Worm (Caenorhabditis elegans): Measurements from ENCODE around the gene Y55F3BR.10.
A peak's percentile ranks its signal among the peaks of the same experiment; 100 is the strongest.

Y55F3BR.10 gene

ce11 chrIV:874677-875076, 42.4 kb downstream of the Y55F3BR.10 start, which contains the start of gene Y55F3BR.1:
Gene Y55F3BR.1, plus strand, starts transcription at chrIV:874791.
- TF ChIP-seq cnd-1 (tag; optimal IDR thresholded peaks at IDR 0.05) = no peak
- TF ChIP-seq pha-4 (tag; optimal IDR thresholded peaks at IDR 0.05) = peak; percentile 57
- TF ChIP-seq ces-1 (GFP tag; optimal IDR thresholded peaks at IDR 0.05) = no peak
- no peak for TF ChIP-seq drap-1 (GFP tag; optimal IDR thresholded peaks at IDR 0.05)
- TF ChIP-seq zip-8 (tag; optimal IDR thresholded peaks at IDR 0.05) = no peak
- TF ChIP-seq nhr-28 (tag; optimal IDR thresholded peaks at IDR 0.05) = no peak
- peak; percentile 9 for TF ChIP-seq lsy-2 (tag; optimal IDR thresholded peaks at IDR 0.05)
- TF ChIP-seq mls-2 (tag; optimal IDR thresholded peaks at IDR 0.05) = no peak
- peak; percentile 22 for TF ChIP-seq mep-1 (tag; optimal IDR thresholded peaks at IDR 0.05)
- TF ChIP-seq ceh-39 (tag; optimal IDR thresholded peaks at IDR 0.05) = no peak
- TF ChIP-seq hlh-1 (tag; optimal IDR thresholded peaks at IDR 0.05) = peak; percentile 41
- TF ChIP-seq lin-32 (GFP tag; optimal IDR thresholded peaks at IDR 0.05) = no peak
- no peak for TF ChIP-seq snpc-4 (tag; optimal IDR thresholded peaks at IDR 0.05)
- TF ChIP-seq nhr-2 (tag; optimal IDR thresholded peaks at IDR 0.05) = no peak
- TF ChIP-seq ceh-83 (GFP tag; optimal IDR thresholded peaks at IDR 0.05) = no peak

DNA sequence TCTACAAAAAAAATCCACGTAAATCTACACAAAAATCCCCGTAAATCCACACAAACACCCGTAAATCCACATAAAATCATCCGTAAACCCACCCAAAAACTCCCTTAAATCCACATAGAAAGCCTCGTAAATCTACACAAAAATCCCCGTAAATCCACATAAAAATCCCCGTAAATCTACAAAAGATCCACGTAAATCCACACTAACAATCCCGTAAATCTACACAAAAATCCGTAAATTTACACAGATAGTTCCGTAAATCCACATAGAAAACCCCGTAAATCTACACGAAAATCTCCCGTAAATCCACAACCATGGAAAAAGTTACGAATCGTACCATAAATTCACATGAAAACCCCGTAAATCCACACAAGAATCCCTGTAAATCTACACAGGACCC, 46.4 kb downstream of the Y55F3BR.10 start:
- TF ChIP-seq blmp-1 (tag; optimal IDR thresholded peaks at IDR 0.05) (no peak), zip-8 (tag; optimal IDR thresholded peaks at IDR 0.05) (no peak), drap-1 (GFP tag; optimal IDR thresholded peaks at IDR 0.05) (no peak), ztf-11 (tag; optimal IDR thresholded peaks at IDR 0.05) (no peak), sem-2 (GFP tag; optimal IDR thresholded peaks at IDR 0.05) (no peak), cnd-1 (tag; optimal IDR thresholded peaks at IDR 0.05) (no peak), unc-120 (tag; optimal IDR thresholded peaks at IDR 0.05; ENCODE audit: poor library complexity, severe bottlenecking) (no peak), ceh-43 (GFP tag; optimal IDR thresholded peaks at IDR 0.05) (no peak), hlh-1 (tag; optimal IDR thresholded peaks at IDR 0.05) (no peak), nhr-2 (tag; optimal IDR thresholded peaks at IDR 0.05) (no peak), unc-62 (GFP tag; optimal IDR thresholded peaks at IDR 0.05) (no peak), lin-32 (GFP tag; optimal IDR thresholded peaks at IDR 0.05) (no peak), bed-3 (GFP tag; optimal IDR thresholded peaks at IDR 0.05) (no peak), mls-2 (tag; optimal IDR thresholded peaks at IDR 0.05) (no peak), nhr-237 (tag; optimal IDR thresholded peaks at IDR 0.05) (no peak)

Measured in whole organism, mixed stage, embryonic.